4 worm cellular contexts compared by ENCODE assay signal in genomic region chrIII:8799964-8800795, ce11.
TF ChIP-seq lines count a peak whose summit lies in the region.

F54F2.6 (minus strand) TSS chrIII:8800701.

TF ChIP-seq in whole organism, L2 larva, 48 proteins besides CTCF, POLR2A, EP300 and RAD21 (continued from another document):
- TF ChIP-seq R02D3.7 (tag; optimal IDR thresholded peaks at IDR 0.05; lab: Kevin White, UChicago) (no peak), nhr-21 (tag; optimal IDR thresholded peaks at IDR 0.05; lab: Kevin White, UChicago) (peak; percentile 90), nhr-23 (tag; optimal IDR thresholded peaks at IDR 0.05; lab: Kevin White, UChicago) (no peak), ztf-4 (tag; optimal IDR thresholded peaks at IDR 0.05; lab: Kevin White, UChicago) (peak; percentile 89), elt-3 (tag; optimal IDR thresholded peaks at IDR 0.05; lab: Kevin White, UChicago) (no peak), elt-1 (tag; optimal IDR thresholded peaks at IDR 0.05; lab: Kevin White, UChicago) (no peak), nhr-12 (tag; optimal IDR thresholded peaks at IDR 0.05; lab: Kevin White, UChicago) (no peak), peb-1 (tag; optimal IDR thresholded peaks at IDR 0.05; lab: Kevin White, UChicago) (no peak), nhr-25 (tag; optimal IDR thresholded peaks at IDR 0.05; lab: Kevin White, UChicago) (peak; percentile 81), blmp-1 (tag; optimal IDR thresholded peaks at IDR 0.05; lab: Kevin White, UChicago; ENCODE audit: insufficient read depth) (peak; percentile 83), snpc-4 (tag; optimal IDR thresholded peaks at IDR 0.05; lab: Kevin White, UChicago) (peak; percentile 63), F13H6.1 (tag; optimal IDR thresholded peaks at IDR 0.05; lab: Kevin White, UChicago) (peak; percentile 99), mbf-1 (tag; optimal IDR thresholded peaks at IDR 0.05; lab: Kevin White, UChicago) (no peak), alr-1 (tag; optimal IDR thresholded peaks at IDR 0.05; lab: Kevin White, UChicago) (peak; percentile 90), zag-1 (tag; optimal IDR thresholded peaks at IDR 0.05; lab: Kevin White, UChicago) (peak; percentile 92), ztf-11 (tag; optimal IDR thresholded peaks at IDR 0.05; lab: Kevin White, UChicago) (peak; percentile 54), ama-1 (optimal IDR thresholded peaks at IDR 0.05; lab: Kevin White, UChicago) (no peak), lsy-2 (tag; optimal IDR thresholded peaks at IDR 0.05; lab: Kevin White, UChicago) (peak; percentile 59 to 92), ztf-1 (GFP tag; conservative IDR thresholded peaks at IDR 0.05; lab: Robert Waterston, UW) (no peak), egl-27 (tag; optimal IDR thresholded peaks at IDR 0.05; lab: Kevin White, UChicago) (peak; percentile 93), C34F6.9 (tag; optimal IDR thresholded peaks at IDR 0.05; lab: Kevin White, UChicago) (peak; percentile 96), unc-62 (GFP tag; optimal IDR thresholded peaks at IDR 0.05; lab: Kevin White, UChicago) (peak; percentile 85), mdl-1 (tag; optimal IDR thresholded peaks at IDR 0.05; lab: Kevin White, UChicago) (peak; percentile 85 to 98), lin-13 (GFP tag; optimal IDR thresholded peaks at IDR 0.05; lab: Kevin White, UChicago) (peak; percentile 82), Y55F3AM.14 (GFP tag; optimal IDR thresholded peaks at IDR 0.05; lab: Kevin White, UChicago) (peak; percentile 95)
TF ChIP-seq in whole organism, L2 larva: peak in this region for 30.

TF ChIP-seq in whole organism, L4 larva, 104 proteins besides CTCF, POLR2A, EP300 and RAD21 (continued from another document and continues in another):
- TF ChIP-seq nhr-11 (tag; optimal IDR thresholded peaks at IDR 0.05; lab: Kevin White, UChicago), result peak; percentile 81
- TF ChIP-seq Y75B8A.6 (GFP tag; IDR thresholded peaks at IDR 0.05; lab: Robert Waterston, UW), result no peak
- TF ChIP-seq nhr-48 (tag; optimal IDR thresholded peaks at IDR 0.05; lab: Kevin White, UChicago), result peak; percentile 86
- TF ChIP-seq hmg-1.1 (GFP tag; IDR thresholded peaks at IDR 0.05; lab: Robert Waterston, UW), result peak; percentile 77
- peak; percentile 99 for TF ChIP-seq aha-1 (tag; lab: Kevin White, UChicago)
- TF ChIP-seq rbr-2 (tag; optimal IDR thresholded peaks at IDR 0.05; lab: Kevin White, UChicago), result peak; percentile 93
- peak; percentile 10 for TF ChIP-seq spr-3 (GFP tag; optimal IDR thresholded peaks at IDR 0.05; lab: Kevin White, UChicago)
- TF ChIP-seq ama-1 (optimal IDR thresholded peaks at IDR 0.05; lab: Kevin White, UChicago), result peak; percentile 5
- TF ChIP-seq dve-1 (tag; optimal IDR thresholded peaks at IDR 0.05; lab: Kevin White, UChicago; ENCODE audit: insufficient read depth), result peak; percentile 38
- TF ChIP-seq D1046.2 (GFP tag; IDR thresholded peaks at IDR 0.05; lab: Robert Waterston, UW), result 0 out of 2 replicates have a peak, but pooled peaks have one; percentile 66
- TF ChIP-seq ztf-7 (tag; optimal IDR thresholded peaks at IDR 0.05; lab: Kevin White, UChicago), result no peak
- peak; percentile 89 for TF ChIP-seq mxl-3 (GFP tag; optimal IDR thresholded peaks at IDR 0.05; lab: Kevin White, UChicago)
- TF ChIP-seq ceh-28 (tag; optimal IDR thresholded peaks at IDR 0.05; lab: Kevin White, UChicago), result peak; percentile 7
- peak; percentile 87 for TF ChIP-seq set-16 (GFP tag; IDR thresholded peaks at IDR 0.05; lab: Robert Waterston, UW)
- TF ChIP-seq skn-1 (tag; optimal IDR thresholded peaks at IDR 0.05; lab: Kevin White, UChicago), result no peak
- peak; percentile 67 for TF ChIP-seq tra-1 (GFP tag; IDR thresholded peaks at IDR 0.05; lab: Robert Waterston, UW)
- peak; percentile 20 to 93 for TF ChIP-seq daf-16 (GFP tag; optimal IDR thresholded peaks at IDR 0.05; lab: Kevin White, UChicago)
- peak; percentile 8 for TF ChIP-seq daf-16 (tag; optimal IDR thresholded peaks at IDR 0.05; lab: Kevin White, UChicago)
- TF ChIP-seq unc-62 (GFP tag; optimal IDR thresholded peaks at IDR 0.05 in 1 of 2; lab: Kevin White, UChicago), result peak in 1 of 2 experiments; percentile 100
- peak; percentile 89 for TF ChIP-seq unc-62 (tag; optimal IDR thresholded peaks at IDR 0.05; lab: Kevin White, UChicago)
- TF ChIP-seq tag-97 (GFP tag; IDR thresholded peaks at IDR 0.05; lab: Robert Waterston, UW), result 0 out of 2 replicates have a peak, but pooled peaks have one; percentile 32
- peak; percentile 57 for TF ChIP-seq lin-13 (GFP tag; optimal IDR thresholded peaks at IDR 0.05; lab: Kevin White, UChicago)
- peak; percentile 13 for TF ChIP-seq nhr-237 (tag; optimal IDR thresholded peaks at IDR 0.05; lab: Kevin White, UChicago)
- TF ChIP-seq nhr-25 (tag; optimal IDR thresholded peaks at IDR 0.05; lab: Kevin White, UChicago; ENCODE audit: borderline replicate concordance, insufficient read depth), result peak; percentile 10
- peak; percentile 15; the same call in 1 of the 2 replicates for TF ChIP-seq saeg-2 (GFP tag; IDR thresholded peaks at IDR 0.05; lab: Robert Waterston, UW)
- peak; percentile 12 for TF ChIP-seq ceh-32 (tag; optimal IDR thresholded peaks at IDR 0.05; lab: Kevin White, UChicago; ENCODE audit: poor library complexity)
- no peak for TF ChIP-seq ceh-82 (tag; optimal IDR thresholded peaks at IDR 0.05; lab: Kevin White, UChicago)
- peak; percentile 82 for TF ChIP-seq nhr-6 (tag; optimal IDR thresholded peaks at IDR 0.05; lab: Kevin White, UChicago)
- peak; percentile 75 for TF ChIP-seq T26A8.4 (GFP tag; IDR thresholded peaks at IDR 0.05; lab: Robert Waterston, UW)
- peak; percentile 58 for TF ChIP-seq lin-1 (GFP tag; IDR thresholded peaks at IDR 0.05; lab: Robert Waterston, UW)
- TF ChIP-seq lin-38 (GFP tag; IDR thresholded peaks at IDR 0.05; lab: Robert Waterston, UW), result peak; percentile 56
- peak; percentile 25 for TF ChIP-seq zip-2 (tag; optimal IDR thresholded peaks at IDR 0.05; lab: Kevin White, UChicago)
- TF ChIP-seq ceh-20 (GFP tag; IDR thresholded peaks at IDR 0.05; lab: Robert Waterston, UW), result peak; percentile 86
- peak; percentile 13; the same call in 1 of the 2 replicates for TF ChIP-seq ZK337.2 (GFP tag; IDR thresholded peaks at IDR 0.05; lab: Robert Waterston, UW)
- TF ChIP-seq mdl-1 (tag; optimal IDR thresholded peaks at IDR 0.05; lab: Kevin White, UChicago), result peak; percentile 69 to 98

TF ChIP-seq in whole organism, late embryonic, 69 proteins besides CTCF, POLR2A, EP300 and RAD21 (continued from another document):
- TF ChIP-seq ceh-6 (GFP tag; optimal IDR thresholded peaks at IDR 0.05; lab: Kevin White, UChicago), result no peak
- TF ChIP-seq syd-9 (tag; optimal IDR thresholded peaks at IDR 0.05; lab: Kevin White, UChicago), result peak; percentile 69
- no peak for TF ChIP-seq nhr-232 (tag; optimal IDR thresholded peaks at IDR 0.05; lab: Kevin White, UChicago)
- TF ChIP-seq elt-2 (tag; optimal IDR thresholded peaks at IDR 0.05; lab: Kevin White, UChicago), result peak; percentile 44
- peak; percentile 58 for TF ChIP-seq sdc-2 (tag; optimal IDR thresholded peaks at IDR 0.05; lab: Kevin White, UChicago)
- peak; percentile 27 for TF ChIP-seq mec-3 (tag; optimal IDR thresholded peaks at IDR 0.05; lab: Kevin White, UChicago; ENCODE audit: borderline replicate concordance)
- 0 out of 2 replicates have a peak, but pooled peaks have one; percentile 24 for TF ChIP-seq unc-3 (GFP tag; conservative IDR thresholded peaks at IDR 0.05; lab: Robert Waterston, UW)
- TF ChIP-seq unc-3 (tag; optimal IDR thresholded peaks at IDR 0.05; lab: Kevin White, UChicago), result peak; percentile 42
- TF ChIP-seq ahr-1 (tag; optimal IDR thresholded peaks at IDR 0.05; lab: Kevin White, UChicago), result no peak
- TF ChIP-seq fkh-6 (tag; optimal IDR thresholded peaks at IDR 0.05; lab: Kevin White, UChicago), result no peak
- peak; percentile 81 for TF ChIP-seq ref-2 (tag; optimal IDR thresholded peaks at IDR 0.05; lab: Kevin White, UChicago)
- peak; percentile 64 for TF ChIP-seq ama-1 (optimal IDR thresholded peaks at IDR 0.05; lab: Kevin White, UChicago)
- TF ChIP-seq sox-2 (GFP tag; IDR thresholded peaks at IDR 0.05; lab: Robert Waterston, UW), result peak; percentile 56
- peak; percentile 50 for TF ChIP-seq fax-1 (tag; optimal IDR thresholded peaks at IDR 0.05; lab: Kevin White, UChicago)
- TF ChIP-seq unc-42 (tag; optimal IDR thresholded peaks at IDR 0.05; lab: Kevin White, UChicago), result peak; percentile 86
- TF ChIP-seq ceh-45 (GFP tag; IDR thresholded peaks at IDR 0.05; lab: Robert Waterston, UW), result no peak
- TF ChIP-seq ceh-22 (tag; optimal IDR thresholded peaks at IDR 0.05; lab: Kevin White, UChicago), result peak; percentile 69
- peak; percentile 60 for TF ChIP-seq hlh-8 (tag; optimal IDR thresholded peaks at IDR 0.05; lab: Kevin White, UChicago)
- TF ChIP-seq ceh-30 (tag; optimal IDR thresholded peaks at IDR 0.05; lab: Kevin White, UChicago), result peak; percentile 3
- TF ChIP-seq zip-5 (tag; optimal IDR thresholded peaks at IDR 0.05; lab: Kevin White, UChicago), result peak; percentile 14

TF ChIP-seq in whole organism, mixed stage, embryonic, 35 proteins besides CTCF, POLR2A, EP300 and RAD21 (continued from another document):
- TF ChIP-seq unc-120 (tag; optimal IDR thresholded peaks at IDR 0.05; lab: Kevin White, UChicago; ENCODE audit: poor library complexity, severe bottlenecking) (peak; percentile 93), ceh-83 (GFP tag; optimal IDR thresholded peaks at IDR 0.05; lab: Kevin White, UChicago) (no peak), sptf-1 (tag; optimal IDR thresholded peaks at IDR 0.05; lab: Kevin White, UChicago) (peak; percentile 78), drap-1 (GFP tag; optimal IDR thresholded peaks at IDR 0.05; lab: Kevin White, UChicago) (peak; percentile 56), blmp-1 (tag; optimal IDR thresholded peaks at IDR 0.05; lab: Kevin White, UChicago) (no peak), mab-5 (tag; optimal IDR thresholded peaks at IDR 0.05; lab: Kevin White, UChicago) (no peak)
TF ChIP-seq in whole organism, mixed stage, embryonic: peak in this region for 20.
